Worm (Caenorhabditis elegans): ENCODE results near the gene D1079.1.

D1079.1 gene

ce11 chrX:4453101-4453500 lies 50.1 kb downstream of the D1079.1 start (continued):
- TF ChIP-seq nfyb-1 (GFP tag; IDR thresholded peaks at IDR 0.05) (no peak), lag-1 (GFP tag; IDR thresholded peaks at IDR 0.05) (no peak), F23B12.7 (tag; optimal IDR thresholded peaks at IDR 0.05; ENCODE audit: insufficient read depth) (no peak), madf-10 (tag; optimal IDR thresholded peaks at IDR 0.05) (peak; percentile 31), hmg-20 (GFP tag; IDR thresholded peaks at IDR 0.05) (0 out of 2 replicates have a peak, but pooled peaks have one; percentile 12), Y67H2A.10 (GFP tag; conservative IDR thresholded peaks at IDR 0.05) (no peak), let-607 (tag; optimal IDR thresholded peaks at IDR 0.05) (peak in 1 of 2 experiments; percentile 34), rcor-1 (GFP tag; IDR thresholded peaks at IDR 0.05) (peak; percentile 19; the same call in 1 of the 2 replicates), madf-3 (GFP tag; IDR thresholded peaks at IDR 0.05) (no peak), F52B5.7 (tag; optimal IDR thresholded peaks at IDR 0.05) (peak; percentile 24), cebp-1 (GFP tag; IDR thresholded peaks at IDR 0.05) (no peak), cebp-1 (tag; optimal IDR thresholded peaks at IDR 0.05) (no peak), zim-3 (tag; optimal IDR thresholded peaks at IDR 0.05) (no peak), die-1 (tag; optimal IDR thresholded peaks at IDR 0.05) (peak; percentile 70), snpc-3.4 (tag; optimal IDR thresholded peaks at IDR 0.05) (no peak), mel-28 (tag; optimal IDR thresholded peaks at IDR 0.05; ENCODE audit: borderline replicate concordance) (no peak), gei-17 (GFP tag; optimal IDR thresholded peaks at IDR 0.05) (no peak), K12H6.12 (tag; optimal IDR thresholded peaks at IDR 0.05) (no peak), lin-26 (GFP tag; IDR thresholded peaks at IDR 0.05) (peak; percentile 88), mes-4 (tag; optimal IDR thresholded peaks at IDR 0.05) (no peak), him-1 (tag; optimal IDR thresholded peaks at IDR 0.05) (peak; percentile 87), rec-8 (tag; optimal IDR thresholded peaks at IDR 0.05) (no peak), dpff-1 (tag; optimal IDR thresholded peaks at IDR 0.05) (no peak), F55B11.4 (tag; optimal IDR thresholded peaks at IDR 0.05; ENCODE audit: borderline replicate concordance, insufficient read depth) (no peak), Y53F4B.3 (GFP tag; IDR thresholded peaks at IDR 0.05) (no peak), aptf-2 (GFP tag; conservative IDR thresholded peaks at IDR 0.05) (no peak), B0336.3 (GFP tag; IDR thresholded peaks at IDR 0.05) (no peak), ceh-79 (tag; optimal IDR thresholded peaks at IDR 0.05) (no peak), ztf-28 (GFP tag; IDR thresholded peaks at IDR 0.05) (0 out of 2 replicates have a peak, but pooled peaks have one; percentile 8), ccch-3 (GFP tag; optimal IDR thresholded peaks at IDR 0.05) (no peak), ztf-6 (GFP tag; IDR thresholded peaks at IDR 0.05) (no peak), lsy-27 (tag; optimal IDR thresholded peaks at IDR 0.05; ENCODE audit: borderline replicate concordance, insufficient read depth) (no peak), hrde-1 (tag; optimal IDR thresholded peaks at IDR 0.05; ENCODE audit: borderline replicate concordance) (no peak), ztf-25 (GFP tag; IDR thresholded peaks at IDR 0.05) (peak; percentile 75; the same call in 1 of the 2 replicates), C06A6.2 (GFP tag; conservative IDR thresholded peaks at IDR 0.05) (no peak), mcd-1 (GFP tag; IDR thresholded peaks at IDR 0.05) (no peak), pbrm-1 (GFP tag; IDR thresholded peaks at IDR 0.05) (peak; percentile 65; the same call in 1 of the 2 replicates), attf-5 (GFP tag; optimal IDR thresholded peaks at IDR 0.05) (peak; percentile 23), snpc-1.1 (tag; optimal IDR thresholded peaks at IDR 0.05; ENCODE audit: insufficient read depth) (peak; percentile 29), egl-44 (GFP tag; IDR thresholded peaks at IDR 0.05) (peak; percentile 75; the same call in 1 of the 2 replicates), K11D2.4 (GFP tag; IDR thresholded peaks at IDR 0.05) (no peak), sptf-2 (GFP tag; optimal IDR thresholded peaks at IDR 0.05) (no peak), F57C9.4 (tag; optimal IDR thresholded peaks at IDR 0.05) (no peak)

All from whole organism, young adult.